Fruit fly (Drosophila melanogaster) whole organism, adult: ENCODE results near the gene CG13639.
A peak's percentile ranks its signal among the peaks of the same experiment; 100 is the strongest.

ENCODE experiments used
- CG11617 ChIP-seq: fragments of 200-800 bp; sonication (Bioruptor generic); optimal IDR thresholded peaks from 2 replicates; lab custom pipeline; 2017; ENCODE audit warnings: mild to moderate bottlenecking, missing biosample characterization, missing genetic modification reagents, missing genetic modification characterization
- CG14711 ChIP-seq: fragments of 200-800 bp; sonication (Bioruptor generic); optimal IDR thresholded peaks from 2 replicates; lab custom pipeline; 2018; ENCODE audit warnings: missing biosample characterization, mild to moderate bottlenecking, missing genetic modification characterization, moderate library complexity
- CG1620 ChIP-seq: fragments of 200-800 bp; sonication (Bioruptor generic); optimal IDR thresholded peaks from 2 replicates; lab custom pipeline; 2016; ENCODE audit warnings: missing biosample characterization, missing genetic modification characterization
- CG33017 ChIP-seq: fragments of 200-800 bp; sonication (Bioruptor generic); optimal IDR thresholded peaks from 2 replicates; lab custom pipeline; 2018; ENCODE audit warnings: missing biosample characterization, mild to moderate bottlenecking, missing genetic modification characterization, moderate library complexity
- CG7101 ChIP-seq: fragments of 200-800 bp; sonication (Bioruptor generic); optimal IDR thresholded peaks from 2 replicates; lab custom pipeline; 2018; ENCODE audit warnings: missing biosample characterization, mild to moderate bottlenecking, missing genetic modification characterization, moderate library complexity
- bab1 ChIP-seq: fragments of 200-800 bp; sonication (Bioruptor generic); optimal IDR thresholded peaks from 3 replicates; lab custom pipeline; 2019; ENCODE audit warnings: missing biosample characterization, mild to moderate bottlenecking, missing genetic modification characterization, moderate library complexity
- cic ChIP-seq: fragments of 200-800 bp; sonication (Bioruptor generic); optimal IDR thresholded peaks from 2 replicates; lab custom pipeline; 2017; ENCODE audit warnings: missing biosample characterization, mild to moderate bottlenecking, missing genetic modification characterization, moderate library complexity
- cnc ChIP-seq, 2 experiments: fragments of >200 bp; optimal IDR thresholded peaks; 2 replicates each; lab custom pipeline; 2017
- kay ChIP-seq: fragments of 200-800 bp; sonication (Bioruptor generic); peaks from one replicate; lab custom pipeline; 2016; ENCODE audit warnings: missing biosample characterization, missing genetic modification characterization, borderline replicate concordance
- ovo ChIP-seq: fragments of 200-800 bp; sonication (Bioruptor generic); optimal IDR thresholded peaks from 2 replicates; lab custom pipeline; 2016; ENCODE audit warnings: missing biosample characterization, missing genetic modification characterization
- pad ChIP-seq: fragments of 200-800 bp; sonication (Bioruptor generic); optimal IDR thresholded peaks from 3 replicates; lab custom pipeline; 2017; ENCODE audit warnings: missing biosample characterization, missing genetic modification characterization, mild to moderate bottlenecking, moderate library complexity, missing genetic modification reagents
- tj ChIP-seq: fragments of 200-800 bp; sonication (Bioruptor generic); optimal IDR thresholded peaks from 3 replicates; lab custom pipeline; 2017; ENCODE audit warnings: missing biosample characterization, mild to moderate bottlenecking, missing genetic modification characterization, moderate library complexity
- toe ChIP-seq: fragments of 200-800 bp; sonication (Bioruptor generic); optimal IDR thresholded peaks from 2 replicates; lab custom pipeline; 2016; ENCODE audit warnings: missing biosample characterization, missing genetic modification characterization

DNA sequence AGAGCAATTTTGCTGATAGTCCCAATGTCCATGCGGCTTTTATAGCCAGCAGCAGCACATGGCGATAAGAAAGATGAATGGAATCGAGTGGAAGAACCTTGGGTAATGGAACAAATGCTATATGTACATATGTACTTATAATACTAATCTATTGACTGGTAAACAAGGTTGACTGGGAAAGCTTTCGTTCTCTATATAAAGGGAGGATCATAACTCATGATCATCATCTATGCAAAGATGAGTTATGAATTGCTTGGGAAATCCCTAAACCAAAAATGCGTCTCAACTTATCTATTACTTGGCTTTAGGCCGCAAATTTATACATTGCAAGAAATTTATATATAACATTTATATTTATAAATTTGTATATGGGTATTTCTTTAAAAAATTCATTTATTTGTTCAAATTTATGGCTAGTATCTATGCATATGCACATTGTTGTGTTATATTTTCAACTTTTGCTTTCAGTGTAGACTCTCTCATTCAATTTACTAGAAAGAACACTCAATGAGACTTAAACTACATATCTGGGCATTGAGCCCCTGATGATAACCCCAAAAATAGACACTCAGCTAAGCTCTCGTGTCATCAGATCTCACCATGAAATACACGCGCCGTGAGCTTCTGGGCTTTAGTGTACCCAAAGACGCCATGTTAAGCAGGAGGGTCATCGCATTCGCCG, 4.7 kb upstream of the CG13639 start, which contains the start of the genes Srg1 and Elal:
- TF ChIP-seq cnc (optimal IDR thresholded peaks at IDR 0.05; lab: Kevin White, UChicago) (no peak), kay (no peak), toe (no peak), CG33017 (tag; lab: Kevin White, UChicago) (peak; percentile 70), cic (GFP tag; lab: Kevin White, UChicago) (peak; percentile 68), pad (GFP tag; lab: Kevin White, UChicago) (no peak), tj (peak; percentile 27), CG11617 (GFP tag; lab: Kevin White, UChicago) (peak; percentile 6), CG14711 (peak; percentile 32), CG1620 (GFP tag; lab: Kevin White, UChicago) (no peak), ovo (GFP tag; lab: Kevin White, UChicago) (no peak), bab1 (GFP tag; lab: Kevin White, UChicago) (no peak), CG7101 (peak; percentile 65)
